Worm (Caenorhabditis elegans): ENCODE data around the gene ZC204.14.

DNA sequence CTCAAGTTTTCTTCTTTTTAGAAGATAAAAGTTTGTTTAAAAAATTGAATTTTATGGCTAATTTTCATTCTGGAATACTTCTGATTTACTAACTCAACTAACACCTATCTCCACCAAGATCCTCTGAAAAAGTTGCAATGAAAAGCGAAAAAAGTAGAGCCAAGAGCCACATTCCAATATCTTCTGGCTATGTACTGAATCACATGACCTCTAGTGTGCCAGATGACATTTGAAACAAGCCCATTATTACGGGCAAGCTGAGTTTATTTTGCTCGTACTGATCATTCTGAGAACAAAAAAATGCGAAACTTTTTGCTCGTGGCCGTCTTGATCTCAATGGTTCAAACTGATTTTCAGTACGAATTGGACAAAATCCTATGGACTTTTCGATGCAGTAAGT is 16.3 kb upstream of the ZC204.14 start, which contains the start of gene irld-36:
- TF ChIP-seq lin-13 (GFP tag; optimal IDR thresholded peaks at IDR 0.05), result no peak
- no peak for TF ChIP-seq snpc-4 (tag; optimal IDR thresholded peaks at IDR 0.05)
- TF ChIP-seq ZK546.5 (tag; optimal IDR thresholded peaks at IDR 0.05), result no peak
- TF ChIP-seq dmd-4 (tag; optimal IDR thresholded peaks at IDR 0.05), result no peak

Data from whole organism, L2 larva.